Worm (Caenorhabditis elegans) whole organism, young adult: ENCODE data around the gene sym-4.

ENCODE experiments used
- B0336.3 ChIP-seq: fragments of 200-800 bp; sonication (Bioruptor generic); IDR thresholded peaks from 2 replicates; pipeline ENCODE4 v1.3.6; 2022; ENCODE audit warnings: missing genetic modification characterization, missing compliant biosample characterization
- C06A6.2 ChIP-seq: fragments of 200-800 bp; sonication (Bioruptor generic); conservative IDR thresholded peaks from 2 replicates; pipeline ENCODE4 v1.3.6; 2022; ENCODE audit warnings: missing genetic modification characterization, missing compliant biosample characterization
- C17E4.6 ChIP-seq: fragments of 200-800 bp; sonication (Bioruptor generic); IDR thresholded peaks from 2 replicates; pipeline ENCODE4 v1.3.6; 2022; ENCODE audit warnings: missing genetic modification reagents, missing genetic modification characterization, missing compliant biosample characterization
- D2030.7 ChIP-seq: fragments of 200-800 bp; sonication (Bioruptor generic); IDR thresholded peaks from 2 replicates; pipeline ENCODE4 v1.3.6; 2022; ENCODE audit warnings: missing genetic modification reagents, missing genetic modification characterization, missing compliant biosample characterization
- F22D6.2 ChIP-seq: sonication (generic microtip); optimal IDR thresholded peaks from 2 replicates; lab custom pipeline; 2016; ENCODE audit warnings: mild to moderate bottlenecking, missing genetic modification characterization, missing compliant biosample characterization
- F23B12.7 ChIP-seq: sonication (generic microtip); optimal IDR thresholded peaks from 2 replicates; lab custom pipeline; 2017; ENCODE audit warnings: missing genetic modification characterization, mild to moderate bottlenecking, missing compliant biosample characterization, antibody characterized with exemption, moderate library complexity; ENCODE audit not compliant: insufficient read depth
- F33H1.4 ChIP-seq: fragments of 200-800 bp; sonication (Bioruptor generic); IDR thresholded peaks from 2 replicates; pipeline ENCODE4 v1.3.6; 2022; ENCODE audit warnings: missing genetic modification reagents, missing genetic modification characterization, missing compliant biosample characterization
- F37B4.10 ChIP-seq: fragments of 200-800 bp; sonication (Bioruptor generic); IDR thresholded peaks from 2 replicates; pipeline ENCODE4 v1.3.6; 2022; ENCODE audit warnings: missing genetic modification characterization, missing compliant biosample characterization
- F57C9.4 ChIP-seq: sonication (generic microtip); optimal IDR thresholded peaks from 2 replicates; lab custom pipeline; 2017; ENCODE audit warnings: mild to moderate bottlenecking, missing genetic modification characterization, missing compliant biosample characterization
- T07F8.4 ChIP-seq: sonication (generic microtip); optimal IDR thresholded peaks from 2 replicates; lab custom pipeline; 2016; ENCODE audit warnings: mild to moderate bottlenecking, missing genetic modification characterization, moderate library complexity, missing compliant biosample characterization
- Y53F4B.3 ChIP-seq: fragments of 200-800 bp; sonication (Bioruptor generic); IDR thresholded peaks from 2 replicates; pipeline ENCODE4 v1.3.6; 2022; ENCODE audit warnings: missing genetic modification reagents, missing genetic modification characterization, missing compliant biosample characterization
- Y53G8AR.9 ChIP-seq: fragments of 200-800 bp; sonication (Bioruptor generic); conservative IDR thresholded peaks from 2 replicates; pipeline ENCODE4 v1.3.6; 2022; ENCODE audit warnings: missing genetic modification reagents, missing genetic modification characterization, missing compliant biosample characterization
- aptf-3 ChIP-seq: fragments of 200-800 bp; sonication (Bioruptor generic); IDR thresholded peaks from 2 replicates; pipeline ENCODE4 v1.3.6; 2022; ENCODE audit warnings: missing genetic modification characterization, missing compliant biosample characterization
- attf-6 ChIP-seq: fragments of 200-800 bp; sonication (Bioruptor generic); IDR thresholded peaks from 2 replicates; pipeline ENCODE4 v1.3.6; 2022; ENCODE audit warnings: missing genetic modification reagents, missing genetic modification characterization, missing compliant biosample characterization
- bed-1 ChIP-seq: fragments of 200-800 bp; sonication (Bioruptor generic); IDR thresholded peaks from 2 replicates; pipeline ENCODE4 v1.3.6; 2022; ENCODE audit warnings: missing genetic modification reagents, missing genetic modification characterization, missing compliant biosample characterization
- bed-2 ChIP-seq: fragments of 200-800 bp; sonication (Bioruptor generic); IDR thresholded peaks from 2 replicates; pipeline ENCODE4 v1.3.6; 2022; ENCODE audit warnings: missing genetic modification reagents, missing genetic modification characterization, missing compliant biosample characterization
- ccch-3 ChIP-seq: fragments of 200-800 bp; sonication (Bioruptor generic); optimal IDR thresholded peaks from 2 replicates; lab custom pipeline; 2018; ENCODE audit warnings: mild to moderate bottlenecking, missing genetic modification characterization, missing compliant biosample characterization
- cebp-1 ChIP-seq, 2 experiments: fragments of 200-800 bp in 1 of 2; sonication (Bioruptor generic) in 1 of 2; sonication (generic microtip) in 1 of 2; IDR thresholded peaks in 1 of 2; optimal IDR thresholded peaks in 1 of 2; 2 replicates each; pipeline versions ENCODE4 v1.3.6 to Lab custom; 2017 to 2022; ENCODE audit warnings: missing compliant biosample characterization in 2 of 2, missing genetic modification characterization in 2 of 2, mild to moderate bottlenecking in 1 of 2, missing genetic modification reagents in 1 of 2, moderate library complexity in 1 of 2
- ceh-100 ChIP-seq: fragments of 200-800 bp; sonication (Bioruptor generic); IDR thresholded peaks from 2 replicates; pipeline ENCODE4 v1.3.6; 2022; ENCODE audit warnings: missing genetic modification reagents, missing genetic modification characterization, missing compliant biosample characterization
- ceh-27 ChIP-seq: fragments of 200-800 bp; sonication (Bioruptor generic); optimal IDR thresholded peaks from 2 replicates; lab custom pipeline; 2018; ENCODE audit warnings: mild to moderate bottlenecking, missing genetic modification characterization, moderate library complexity, missing compliant biosample characterization
- ceh-79 ChIP-seq: sonication (generic microtip); optimal IDR thresholded peaks from 2 replicates; lab custom pipeline; 2017; ENCODE audit warnings: mild to moderate bottlenecking, missing genetic modification characterization, missing compliant biosample characterization
- chd-7 ChIP-seq: sonication (generic microtip); optimal IDR thresholded peaks from 2 replicates; lab custom pipeline; 2016; ENCODE audit warnings: mild to moderate bottlenecking, missing genetic modification characterization, moderate library complexity, missing compliant biosample characterization
- dpl-1 ChIP-seq: fragments of 150-350 bp; optimal IDR thresholded peaks from 2 replicates; lab custom pipeline; 2014; ENCODE audit warnings: missing biosample characterization, missing genetic modification reagents, missing genetic modification characterization
- efl-1 ChIP-seq: fragments of 150-350 bp; optimal IDR thresholded peaks from 2 replicates; lab custom pipeline; 2014; ENCODE audit warnings: missing biosample characterization, missing genetic modification reagents, missing genetic modification characterization
- egl-44 ChIP-seq: fragments of 200-800 bp; sonication (Bioruptor generic); IDR thresholded peaks from 2 replicates; pipeline ENCODE4 v1.3.6; 2022; ENCODE audit warnings: missing genetic modification reagents, missing genetic modification characterization, missing compliant biosample characterization
- egrh-3 ChIP-seq: fragments of 200-800 bp; sonication (Bioruptor generic); IDR thresholded peaks from 2 replicates; pipeline ENCODE4 v1.3.6; 2022; ENCODE audit warnings: missing genetic modification reagents, missing genetic modification characterization, missing compliant biosample characterization
- ekl-4 ChIP-seq: fragments of 200-800 bp; sonication (Bioruptor generic); IDR thresholded peaks from 2 replicates; pipeline ENCODE4 v1.3.6; 2022; ENCODE audit warnings: missing genetic modification reagents, missing genetic modification characterization, missing compliant biosample characterization
- ets-4 ChIP-seq: fragments of 200-800 bp; sonication (Bioruptor generic); optimal IDR thresholded peaks from 2 replicates; lab custom pipeline; 2018; ENCODE audit warnings: mild to moderate bottlenecking, missing genetic modification characterization, missing compliant biosample characterization
- gei-17 ChIP-seq: fragments of 200-800 bp; sonication (Bioruptor generic); optimal IDR thresholded peaks from 2 replicates; lab custom pipeline; 2018; ENCODE audit warnings: mild to moderate bottlenecking, missing genetic modification characterization, missing compliant biosample characterization
- hlh-26 ChIP-seq: fragments of 200-800 bp; sonication (Bioruptor generic); conservative IDR thresholded peaks from 2 replicates; pipeline ENCODE4 v1.3.6; 2022; ENCODE audit warnings: missing genetic modification reagents, missing genetic modification characterization, missing compliant biosample characterization
- lag-1 ChIP-seq: fragments of 200-800 bp; sonication (Bioruptor generic); IDR thresholded peaks from 2 replicates; pipeline ENCODE4 v1.3.6; 2022; ENCODE audit warnings: missing genetic modification reagents, missing genetic modification characterization, missing compliant biosample characterization
- lsl-1 ChIP-seq: fragments of 200-800 bp; sonication (Bioruptor generic); optimal IDR thresholded peaks from 2 replicates; lab custom pipeline; 2018; ENCODE audit warnings: mild to moderate bottlenecking, missing genetic modification characterization, moderate library complexity, missing compliant biosample characterization
- madf-6 ChIP-seq: fragments of 200-800 bp; sonication (Bioruptor generic); IDR thresholded peaks from 2 replicates; pipeline ENCODE4 v1.3.6; 2022; ENCODE audit warnings: missing genetic modification reagents, missing genetic modification characterization, missing compliant biosample characterization
- madf-8 ChIP-seq: fragments of 200-800 bp; sonication (Bioruptor generic); conservative IDR thresholded peaks from 2 replicates; pipeline ENCODE4 v1.3.6; 2022; ENCODE audit warnings: missing genetic modification reagents, missing genetic modification characterization, missing compliant biosample characterization
- nfya-2 ChIP-seq: fragments of 200-800 bp; sonication (Bioruptor generic); IDR thresholded peaks from 2 replicates; pipeline ENCODE4 v1.3.6; 2022; ENCODE audit warnings: missing genetic modification reagents, missing genetic modification characterization, missing compliant biosample characterization
- nhr-120 ChIP-seq: fragments of 200-800 bp; sonication (Bioruptor generic); IDR thresholded peaks from 2 replicates; pipeline ENCODE4 v1.3.6; 2022; ENCODE audit warnings: missing genetic modification characterization, missing compliant biosample characterization
- pha-4 ChIP-seq: fragments of 150-350 bp; sonication (generic microtip); optimal IDR thresholded peaks from 2 replicates; lab custom pipeline; 2014; ENCODE audit warnings: missing biosample characterization, missing genetic modification reagents, missing genetic modification characterization
- rpc-1 ChIP-seq, 2 experiments: fragments of 150-350 bp in 1 of 2; sonication (generic microtip) in 1 of 2; optimal IDR thresholded peaks; 2 replicates each; lab custom pipeline; 2014 to 2018; ENCODE audit warnings: missing biosample characterization in 1 of 2, missing genetic modification characterization in 1 of 2, missing genetic modification reagents in 1 of 2, missing genotype in 1 of 2
- sdz-38 ChIP-seq: sonication (generic microtip); optimal IDR thresholded peaks from 2 replicates; lab custom pipeline; 2016; ENCODE audit warnings: missing genotype, missing genetic modification characterization, missing compliant biosample characterization
- snpc-4 ChIP-seq, 5 experiments: fragments of 150-350 bp in 1 of 5; sonication (generic microtip) in 4 of 5; optimal IDR thresholded peaks; 2 replicates each; lab custom pipeline; 2014 to 2018; ENCODE audit warnings: missing genetic modification characterization in 5 of 5, missing biosample characterization in 3 of 5, antibody characterized with exemption in 2 of 5, mild to moderate bottlenecking in 2 of 5, missing compliant biosample characterization in 2 of 5, missing genotype in 2 of 5, moderate library complexity in 2 of 5, missing genetic modification reagents in 1 of 5
- somi-1 ChIP-seq: fragments of 200-800 bp; sonication (Bioruptor generic); optimal IDR thresholded peaks from 2 replicates; lab custom pipeline; 2018; ENCODE audit warnings: mild to moderate bottlenecking, missing genetic modification characterization, missing compliant biosample characterization
- sptf-2 ChIP-seq: fragments of 200-800 bp; sonication (Bioruptor generic); optimal IDR thresholded peaks from 2 replicates; lab custom pipeline; 2018; ENCODE audit warnings: mild to moderate bottlenecking, missing genetic modification characterization, missing compliant biosample characterization
- zim-3 ChIP-seq: sonication (generic microtip); optimal IDR thresholded peaks from 2 replicates; lab custom pipeline; 2017; ENCODE audit warnings: mild to moderate bottlenecking, missing genetic modification characterization, moderate library complexity, missing compliant biosample characterization
- ztf-6 ChIP-seq: fragments of 200-800 bp; sonication (Bioruptor generic); IDR thresholded peaks from 2 replicates; pipeline ENCODE4 v1.3.6; 2022; ENCODE audit warnings: missing genetic modification reagents, missing genetic modification characterization, missing compliant biosample characterization

Gene sym-4

ce11 chrX:14152644-14153043 is 16.8 kb downstream of the sym-4 start:
- TF ChIP-seq C17E4.6, result no peak

ce11 chrX:14147400-14147799 is 22.0 kb downstream of the sym-4 start, which contains the start of gene akt-2:
TSS of gene akt-2 (plus strand) at chrX:14147700.
- TF ChIP-seq C06A6.2 (GFP tag; lab: Robert Waterston, UW) (no peak), somi-1 (GFP tag; lab: Kevin White, UChicago) (no peak)
- TF ChIP-seq, all 124 proteins: peak for 0

ce11 chrX:14146740-14147140 is 22.7 kb downstream of the sym-4 start:
- no peak for TF ChIP-seq aptf-3
- TF ChIP-seq sdz-38 (tag; lab: Kevin White, UChicago), result no peak
- no peak for TF ChIP-seq lsl-1 (GFP tag; lab: Kevin White, UChicago)
- TF ChIP-seq madf-8, result no peak
- TF ChIP-seq nfya-2, result no peak
- TF ChIP-seq attf-6 (GFP tag; lab: Robert Waterston, UW), result no peak
- TF ChIP-seq pha-4 (tag; lab: Kevin White, UChicago), result peak; percentile 17
- TF ChIP-seq ceh-79, result no peak
- TF ChIP-seq F23B12.7 (tag; lab: Kevin White, UChicago), result peak; percentile 69
- TF ChIP-seq chd-7 (tag; lab: Kevin White, UChicago), result peak; percentile 46
- TF ChIP-seq cebp-1 (GFP tag; IDR thresholded peaks at IDR 0.05; lab: Robert Waterston, UW), result peak; percentile 56; the same call in 1 of the 2 replicates
- peak; percentile 83 for TF ChIP-seq cebp-1 (tag; optimal IDR thresholded peaks at IDR 0.05; lab: Kevin White, UChicago)
- no peak for TF ChIP-seq ets-4 (GFP tag; lab: Kevin White, UChicago)
- TF ChIP-seq nhr-120 (GFP tag; lab: Robert Waterston, UW), result no peak
- TF ChIP-seq egrh-3 (GFP tag; lab: Robert Waterston, UW), result peak; percentile 42
- no peak for TF ChIP-seq madf-6 (GFP tag; lab: Robert Waterston, UW)
- no peak for TF ChIP-seq zim-3 (tag; lab: Kevin White, UChicago)
- no peak for TF ChIP-seq rpc-1 (optimal IDR thresholded peaks at IDR 0.05; lab: Kevin White, UChicago)
- TF ChIP-seq rpc-1 (tag; optimal IDR thresholded peaks at IDR 0.05; lab: Kevin White, UChicago), result no peak
- 0 out of 2 replicates have a peak, but pooled peaks have one; percentile 29 for TF ChIP-seq B0336.3 (GFP tag; lab: Robert Waterston, UW)
- TF ChIP-seq bed-1, result no peak
- TF ChIP-seq ccch-3, result no peak
- TF ChIP-seq D2030.7 (GFP tag; lab: Robert Waterston, UW), result no peak
- no peak for TF ChIP-seq bed-2 (GFP tag; lab: Robert Waterston, UW)
- TF ChIP-seq F22D6.2 (tag; lab: Kevin White, UChicago), result no peak
- no peak for TF ChIP-seq F33H1.4 (GFP tag; lab: Robert Waterston, UW)
- TF ChIP-seq Y53G8AR.9 (GFP tag; lab: Robert Waterston, UW), result no peak
- no peak for TF ChIP-seq F57C9.4
- no peak for TF ChIP-seq hlh-26 (GFP tag; lab: Robert Waterston, UW)
- no peak for TF ChIP-seq Y53F4B.3 (GFP tag; lab: Robert Waterston, UW)
- 0 out of 2 replicates have a peak, but pooled peaks have one; percentile 38 for TF ChIP-seq ekl-4 (GFP tag; lab: Robert Waterston, UW)
- no peak for TF ChIP-seq lag-1 (GFP tag; lab: Robert Waterston, UW)
- TF ChIP-seq T07F8.4 (tag; lab: Kevin White, UChicago), result no peak
- no peak for TF ChIP-seq egl-44 (GFP tag; lab: Robert Waterston, UW)
- no peak for TF ChIP-seq ceh-100
- TF ChIP-seq F37B4.10 (GFP tag; lab: Robert Waterston, UW), result no peak
- TF ChIP-seq gei-17 (GFP tag; lab: Kevin White, UChicago), result peak; percentile 62
- TF ChIP-seq ceh-27 (GFP tag; lab: Kevin White, UChicago), result peak; percentile 68
- 0 out of 2 replicates have a peak, but pooled peaks have one; percentile 27 for TF ChIP-seq ztf-6 (GFP tag; lab: Robert Waterston, UW)
- TF ChIP-seq snpc-4 (GFP tag; optimal IDR thresholded peaks at IDR 0.05; lab: Kevin White, UChicago), result peak; percentile 10
- peak in 2 of 4 experiments; percentile 26 to 52 for TF ChIP-seq snpc-4 (tag; optimal IDR thresholded peaks at IDR 0.05; lab: Kevin White, UChicago)
- no peak for TF ChIP-seq sptf-2 (GFP tag; lab: Kevin White, UChicago)
- TF ChIP-seq efl-1, result no peak
- no peak for TF ChIP-seq dpl-1 (GFP tag; lab: Kevin White, UChicago)
